Worm (Caenorhabditis elegans) whole organism, young adult: ENCODE data around the gene sri-54.

ENCODE experiments used
- B0035.1 ChIP-seq: sonication (generic microtip); optimal IDR thresholded peaks from 2 replicates; lab custom pipeline; 2016; ENCODE audit warnings: missing genetic modification characterization, mild to moderate bottlenecking, missing compliant biosample characterization, missing genotype, missing genetic modification reagents
- F52B5.7 ChIP-seq: sonication (generic microtip); optimal IDR thresholded peaks from 2 replicates; lab custom pipeline; 2016; ENCODE audit warnings: mild to moderate bottlenecking, missing genetic modification characterization, missing compliant biosample characterization
- Y53G8AR.9 ChIP-seq: fragments of 200-800 bp; sonication (Bioruptor generic); conservative IDR thresholded peaks from 2 replicates; pipeline ENCODE4 v1.3.6; 2022; ENCODE audit warnings: missing genetic modification reagents, missing genetic modification characterization, missing compliant biosample characterization
- ama-1 ChIP-seq, 3 experiments: fragments of 150-350 bp in 1 of 3; sonication (generic microtip) in 2 of 3; optimal IDR thresholded peaks; 2 replicates each; lab custom pipeline; 2014 to 2018; ENCODE audit warnings: missing biosample characterization in 2 of 3, missing genetic modification characterization in 2 of 3, missing genetic modification reagents in 2 of 3
- attf-6 ChIP-seq: fragments of 200-800 bp; sonication (Bioruptor generic); IDR thresholded peaks from 2 replicates; pipeline ENCODE4 v1.3.6; 2022; ENCODE audit warnings: missing genetic modification reagents, missing genetic modification characterization, missing compliant biosample characterization
- ccch-3 ChIP-seq: fragments of 200-800 bp; sonication (Bioruptor generic); optimal IDR thresholded peaks from 2 replicates; lab custom pipeline; 2018; ENCODE audit warnings: mild to moderate bottlenecking, missing genetic modification characterization, missing compliant biosample characterization
- nfyb-1 ChIP-seq: fragments of 200-800 bp; sonication (Bioruptor generic); IDR thresholded peaks from 2 replicates; pipeline ENCODE4 v1.3.6; 2022; ENCODE audit warnings: missing genetic modification reagents, missing genetic modification characterization, missing compliant biosample characterization
- nhr-179 ChIP-seq: sonication (generic microtip); optimal IDR thresholded peaks from 2 replicates; lab custom pipeline; 2016; ENCODE audit warnings: mild to moderate bottlenecking, missing genetic modification characterization, missing compliant biosample characterization
- pha-4 ChIP-seq: fragments of 150-350 bp; sonication (generic microtip); optimal IDR thresholded peaks from 2 replicates; lab custom pipeline; 2014; ENCODE audit warnings: missing biosample characterization, missing genetic modification reagents, missing genetic modification characterization
- rcor-1 ChIP-seq: fragments of 200-800 bp; sonication (Bioruptor generic); IDR thresholded peaks from 2 replicates; pipeline ENCODE4 v1.3.6; 2022; ENCODE audit warnings: missing genetic modification reagents, missing genetic modification characterization, missing compliant biosample characterization
- snpc-3.4 ChIP-seq: sonication (generic microtip); optimal IDR thresholded peaks from 2 replicates; lab custom pipeline; 2017; ENCODE audit warnings: missing genetic modification characterization, mild to moderate bottlenecking, missing compliant biosample characterization, antibody characterized with exemption, moderate library complexity, missing genotype, missing genetic modification reagents
- ztf-26 ChIP-seq: sonication (generic microtip); optimal IDR thresholded peaks from 2 replicates; lab custom pipeline; 2017; ENCODE audit warnings: missing genetic modification characterization, missing compliant biosample characterization

- TF ChIP-seq attf-6 (GFP tag; lab: Robert Waterston, UW) (no peak), nhr-179 (tag; lab: Kevin White, UChicago) (no peak), F52B5.7 (tag; lab: Kevin White, UChicago) (no peak), snpc-3.4 (tag; lab: Kevin White, UChicago) (no peak), ztf-26 (tag; lab: Kevin White, UChicago) (no peak), B0035.1 (no peak), pha-4 (tag; lab: Kevin White, UChicago) (no peak), nfyb-1 (GFP tag; lab: Robert Waterston, UW) (no peak), ama-1 (optimal IDR thresholded peaks at IDR 0.05; lab: Kevin White, UChicago) (no peak), ama-1 (GFP tag; optimal IDR thresholded peaks at IDR 0.05; lab: Kevin White, UChicago) (no peak), ccch-3 (GFP tag; lab: Kevin White, UChicago) (no peak), rcor-1 (no peak), Y53G8AR.9 (GFP tag; lab: Robert Waterston, UW) (no peak)
These were observed 40.8 kb downstream of the sri-54 start, which contains the start of gene Y25C1A.14 for ce11 chrII:3096857-3097256.
